Worm (Caenorhabditis elegans): ENCODE data around the gene fut-6.

DNA sequence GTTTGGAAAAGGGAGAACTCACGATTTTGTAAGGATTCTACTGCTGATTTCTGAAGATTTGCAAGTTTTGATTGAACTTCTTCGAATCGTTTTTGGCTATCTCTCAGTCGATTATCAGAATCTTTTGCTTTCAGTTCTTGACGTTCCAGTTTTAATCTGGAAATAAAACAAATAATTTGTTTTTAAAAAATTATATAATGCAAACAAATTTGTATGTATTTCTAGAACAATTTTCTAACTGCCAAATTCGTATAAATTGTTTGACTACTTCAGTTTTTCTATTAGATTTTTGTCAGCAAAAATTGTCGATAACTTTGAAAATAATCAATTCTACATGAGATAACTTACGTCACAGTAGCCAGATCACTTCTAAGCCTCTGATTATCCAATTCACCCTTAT is 24.3 kb downstream of the fut-6 start:
- no peak for TF ChIP-seq nhr-25 (tag; optimal IDR thresholded peaks at IDR 0.05)
- TF ChIP-seq unc-62 (GFP tag; optimal IDR thresholded peaks at IDR 0.05): no peak
- TF ChIP-seq nhr-12 (tag; optimal IDR thresholded peaks at IDR 0.05): no peak
- no peak for TF ChIP-seq lsy-2 (tag; optimal IDR thresholded peaks at IDR 0.05)
- TF ChIP-seq zag-1 (tag; optimal IDR thresholded peaks at IDR 0.05): no peak
- no peak for TF ChIP-seq nhr-11 (tag; optimal IDR thresholded peaks at IDR 0.05)
- TF ChIP-seq nhr-10 (tag; optimal IDR thresholded peaks at IDR 0.05): no peak
- TF ChIP-seq ztf-11 (tag; optimal IDR thresholded peaks at IDR 0.05): no peak
- no peak for TF ChIP-seq sem-4 (tag; optimal IDR thresholded peaks at IDR 0.05)
- no peak for TF ChIP-seq lin-11 (tag; optimal IDR thresholded peaks at IDR 0.05)
- no peak for TF ChIP-seq skn-1 (tag; optimal IDR thresholded peaks at IDR 0.05)
- no peak for TF ChIP-seq elt-3 (tag; optimal IDR thresholded peaks at IDR 0.05)
- no peak for TF ChIP-seq nhr-129 (tag; optimal IDR thresholded peaks at IDR 0.05)
